Fruit fly (Drosophila melanogaster): ENCODE results near the gene CG5004.

The CG5004 gene

DNA sequence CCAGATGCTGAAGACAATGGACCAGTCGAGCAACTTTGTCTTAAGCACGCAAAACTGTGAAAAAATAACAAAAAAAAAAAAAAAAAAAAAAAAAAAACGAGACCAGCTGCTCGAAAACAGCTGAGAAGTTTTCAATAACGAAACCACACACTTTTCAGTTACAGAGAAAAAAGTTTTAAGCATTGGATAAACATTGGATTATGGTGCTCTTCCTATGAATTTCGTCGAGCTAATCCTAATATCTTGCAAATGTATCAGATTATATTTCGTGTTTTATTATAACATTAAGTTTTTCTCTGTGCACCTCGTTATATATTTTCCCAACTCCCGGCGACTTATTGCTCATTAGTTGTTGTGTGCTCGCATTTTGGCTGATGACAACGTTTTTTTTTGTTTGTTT is 69.2 kb downstream of the CG5004 start (continued):
- TF ChIP-seq D (optimal IDR thresholded peaks at IDR 0.05) (no peak), D (GFP tag; optimal IDR thresholded peaks at IDR 0.05) (no peak), run (tag; optimal IDR thresholded peaks at IDR 0.05) (peak; percentile 25), oc (tag; optimal IDR thresholded peaks at IDR 0.05) (peak; percentile 66), CG9727 (GFP tag; optimal IDR thresholded peaks at IDR 0.05) (peak; percentile 13), CG11247 (GFP tag; IDR thresholded peaks at IDR 0.05) (peak; percentile 54; the same call in 1 of the 2 replicates), CG11560 (tag; IDR thresholded peaks at IDR 0.05) (no peak), sim (GFP tag; IDR thresholded peaks at IDR 0.05) (no peak), Lpt (GFP tag; optimal IDR thresholded peaks at IDR 0.05) (no peak), az2 (GFP tag; optimal IDR thresholded peaks at IDR 0.05) (peak; percentile 11), CG11093 (GFP tag; IDR thresholded peaks at IDR 0.05) (no peak), CG16863 (GFP tag; optimal IDR thresholded peaks at IDR 0.05) (peak; percentile 25), CG4360 (GFP tag; IDR thresholded peaks at IDR 0.05) (no peak), luna (GFP tag; optimal IDR thresholded peaks at IDR 0.05) (no peak), NC2β (GFP tag; optimal IDR thresholded peaks at IDR 0.05) (peak; percentile 0), sens-2 (GFP tag; IDR thresholded peaks at IDR 0.05) (no peak), CG12659 (GFP tag; optimal IDR thresholded peaks at IDR 0.05) (peak; percentile 9), pros (GFP tag; optimal IDR thresholded peaks at IDR 0.05) (no peak), CG6813 (GFP tag; optimal IDR thresholded peaks at IDR 0.05) (peak; percentile 32), BEAF-32 (GFP tag; optimal IDR thresholded peaks at IDR 0.05) (no peak), croc (GFP tag; conservative IDR thresholded peaks at IDR 0.05) (no peak; the same call in 2 of the 3 replicates), CG9817 (tag; optimal IDR thresholded peaks at IDR 0.05) (peak; percentile 35), CG11696 (GFP tag; IDR thresholded peaks at IDR 0.05) (0 out of 2 replicates have a peak, but pooled peaks have one; percentile 29), fd3F (GFP tag; optimal IDR thresholded peaks at IDR 0.05) (peak; percentile 10), Six4 (GFP tag; optimal IDR thresholded peaks at IDR 0.05) (peak; percentile 7), pho (GFP tag; optimal IDR thresholded peaks at IDR 0.05) (no peak), CG1603 (tag; optimal IDR thresholded peaks at IDR 0.05) (peak; percentile 30), h (optimal IDR thresholded peaks at IDR 0.05) (no peak), CG12299 (tag; optimal IDR thresholded peaks at IDR 0.05) (no peak), CG34224 (GFP tag; IDR thresholded peaks at IDR 0.05; ENCODE audit: partially characterized antibody) (no peak; the same call in 2 of the 3 replicates), CG8290 (GFP tag; optimal IDR thresholded peaks at IDR 0.05) (no peak), CG8290 (tag; optimal IDR thresholded peaks at IDR 0.05) (peak in 1 of 2 experiments; percentile 47), bbx (GFP tag; IDR thresholded peaks at IDR 0.05; ENCODE audit: partially characterized antibody) (no peak), aop (GFP tag; IDR thresholded peaks at IDR 0.05) (no peak), Doc3 (GFP tag; IDR thresholded peaks at IDR 0.05; ENCODE audit: partially characterized antibody) (no peak), CG13775 (GFP tag; optimal IDR thresholded peaks at IDR 0.05) (no peak), tio (GFP tag; optimal IDR thresholded peaks at IDR 0.05) (peak; percentile 43), trh (GFP tag; optimal IDR thresholded peaks at IDR 0.05) (no peak), CG31441 (GFP tag; IDR thresholded peaks at IDR 0.05) (no peak), prd (optimal IDR thresholded peaks at IDR 0.05) (no peak), prd (GFP tag; IDR thresholded peaks at IDR 0.05) (peak; percentile 52; the same call in 2 of the 3 replicates), hb (GFP tag; IDR thresholded peaks at IDR 0.05; ENCODE audit: partially characterized antibody) (no peak), abd-A (tag; optimal IDR thresholded peaks at IDR 0.05) (no peak), Rfx (GFP tag; IDR thresholded peaks at IDR 0.05) (peak; percentile 79), hkb (optimal IDR thresholded peaks at IDR 0.05) (no peak), hkb (GFP tag; IDR thresholded peaks at IDR 0.05) (peak; percentile 72), gt (GFP tag; IDR thresholded peaks at IDR 0.05) (no peak), HLH3B (GFP tag; IDR thresholded peaks at IDR 0.05) (peak; percentile 51; the same call in 1 of the 2 replicates), ssp (GFP tag; IDR thresholded peaks at IDR 0.05) (no peak), Myb (GFP tag; optimal IDR thresholded peaks at IDR 0.05) (peak; percentile 40), Bdp1 (GFP tag; optimal IDR thresholded peaks at IDR 0.05) (no peak), CG4282 (GFP tag; optimal IDR thresholded peaks at IDR 0.05) (no peak), Atf6 (GFP tag; IDR thresholded peaks at IDR 0.05) (peak; percentile 72)

Measured in whole organism, embryonic.